Worm (Caenorhabditis elegans) whole organism, early embryonic: ENCODE measurements around the gene cpsf-4.

Source experiments
- B0310.2 ChIP-seq: sonication (generic microtip); optimal IDR thresholded peaks from 2 replicates; lab custom pipeline; 2016; ENCODE audit warnings: mild to moderate bottlenecking, missing genetic modification characterization, missing compliant biosample characterization
- F13C5.2 ChIP-seq: sonication (generic microtip); optimal IDR thresholded peaks from 2 replicates; lab custom pipeline; 2017; ENCODE audit warnings: mild to moderate bottlenecking, missing genetic modification characterization, inconsistent platforms, missing compliant biosample characterization
- ama-1 ChIP-seq: fragments of 150-350 bp; optimal IDR thresholded peaks from 2 replicates; lab custom pipeline; 2014
- ceh-13 ChIP-seq: fragments of 200-800 bp; sonication (Bioruptor generic); optimal IDR thresholded peaks from 2 replicates; lab custom pipeline; 2018; ENCODE audit warnings: mild to moderate bottlenecking, missing genetic modification characterization, missing compliant biosample characterization
- ceh-36 ChIP-seq: sonication (generic microtip); optimal IDR thresholded peaks from 2 replicates; lab custom pipeline; 2016; ENCODE audit warnings: missing genetic modification characterization, inconsistent platforms, missing compliant biosample characterization
- ets-7 ChIP-seq: sonication (generic microtip); optimal IDR thresholded peaks from 2 replicates; lab custom pipeline; 2016; ENCODE audit warnings: missing genotype, missing genetic modification characterization, missing compliant biosample characterization
- hmbx-1 ChIP-seq: sonication (generic microtip); optimal IDR thresholded peaks from 2 replicates; lab custom pipeline; 2016; ENCODE audit warnings: mild to moderate bottlenecking, missing genetic modification characterization, missing compliant biosample characterization
- pes-1 ChIP-seq: fragments of 200-800 bp; sonication (Bioruptor generic); IDR thresholded peaks from 2 replicates; pipeline ENCODE4 v1.3.6; 2022; ENCODE audit warnings: missing genetic modification reagents, missing genetic modification characterization, missing compliant biosample characterization
- scrt-1 ChIP-seq: fragments of 200-800 bp; sonication (Bioruptor generic); IDR thresholded peaks from 2 replicates; pipeline ENCODE4 v1.3.6; 2022; ENCODE audit warnings: missing genetic modification characterization, missing compliant biosample characterization
- tbx-37 ChIP-seq: fragments of 200-800 bp; sonication (Bioruptor generic); conservative IDR thresholded peaks from 2 replicates; pipeline ENCODE4 v1.3.6; 2022; ENCODE audit warnings: missing genetic modification reagents, missing genetic modification characterization, missing compliant biosample characterization
- tra-4 ChIP-seq: sonication (generic microtip); optimal IDR thresholded peaks from 2 replicates; lab custom pipeline; 2017; ENCODE audit warnings: missing genetic modification characterization, missing compliant biosample characterization

ce11 chrIV:12127838-12128237, 34.6 kb upstream of the cpsf-4 start:
- TF ChIP-seq B0310.2 (tag; lab: Kevin White, UChicago) (no peak), tbx-37 (GFP tag; lab: Robert Waterston, UW) (no peak), F13C5.2 (tag; lab: Kevin White, UChicago) (no peak), tra-4 (tag; lab: Kevin White, UChicago) (no peak), ets-7 (tag; lab: Kevin White, UChicago) (no peak), ceh-36 (tag; lab: Kevin White, UChicago) (no peak), ama-1 (lab: Kevin White, UChicago) (no peak), pes-1 (no peak), ceh-13 (no peak), scrt-1 (no peak), hmbx-1 (tag; lab: Kevin White, UChicago) (no peak)
